Fruit fly (Drosophila melanogaster): ENCODE measurements around the gene MED26.

Gene MED26

dm6 chr4:834837-835534, 46.2 kb upstream of the MED26 start (continued):
- peak; percentile 16; the same call in 1 of the 2 replicates for TF ChIP-seq MBD-R2 (GFP tag; IDR thresholded peaks at IDR 0.05)
- TF ChIP-seq CG8290 (GFP tag; optimal IDR thresholded peaks at IDR 0.05), result peak; percentile 88
- peak in 1 of 2 experiments; percentile 80 for TF ChIP-seq CG8290 (tag; optimal IDR thresholded peaks at IDR 0.05)
- 0 out of 3 replicates have a peak, but pooled peaks have one; percentile 34 for TF ChIP-seq CG17361 (GFP tag; IDR thresholded peaks at IDR 0.05)
- TF ChIP-seq CG8924 (tag; optimal IDR thresholded peaks at IDR 0.05), result peak; percentile 39
- no peak for TF ChIP-seq CHES-1-like (GFP tag; optimal IDR thresholded peaks at IDR 0.05)
- no peak for TF ChIP-seq Ravus (GFP tag; IDR thresholded peaks at IDR 0.05)
- peak; percentile 76 for TF ChIP-seq pita (GFP tag; optimal IDR thresholded peaks at IDR 0.05)
- peak; percentile 61 for TF ChIP-seq CG12659 (GFP tag; optimal IDR thresholded peaks at IDR 0.05)
- TF ChIP-seq CG10274 (GFP tag; optimal IDR thresholded peaks at IDR 0.05), result no peak
- no peak for TF ChIP-seq CG3407 (GFP tag; optimal IDR thresholded peaks at IDR 0.05)
- no peak for TF ChIP-seq Dad (GFP tag; optimal IDR thresholded peaks at IDR 0.05)
- TF ChIP-seq gem (tag; optimal IDR thresholded peaks at IDR 0.05), result peak; percentile 50
- peak; percentile 34 for TF ChIP-seq nerfin-1 (tag; optimal IDR thresholded peaks at IDR 0.05)
- TF ChIP-seq CG33213 (GFP tag; optimal IDR thresholded peaks at IDR 0.05), result peak; percentile 98
- no peak for TF ChIP-seq CG33557 (GFP tag; optimal IDR thresholded peaks at IDR 0.05)
- TF ChIP-seq CG18262 (tag; optimal IDR thresholded peaks at IDR 0.05), result peak; percentile 11
- TF ChIP-seq CG14710 (tag; optimal IDR thresholded peaks at IDR 0.05), result peak; percentile 51
- TF ChIP-seq HmgD (GFP tag; optimal IDR thresholded peaks at IDR 0.05), result peak; percentile 17
- no peak for TF ChIP-seq caup (GFP tag; optimal IDR thresholded peaks at IDR 0.05; ENCODE audit: severe bottlenecking)
- TF ChIP-seq Dll (GFP tag; IDR thresholded peaks at IDR 0.05; ENCODE audit: partially characterized antibody), result peak; percentile 39; the same call in 1 of the 4 replicates
- peak; percentile 60 for TF ChIP-seq CG16813 (GFP tag; IDR thresholded peaks at IDR 0.05; ENCODE audit: partially characterized antibody)
- no peak for TF ChIP-seq z (GFP tag; IDR thresholded peaks at IDR 0.05)
- TF ChIP-seq Dref (GFP tag; IDR thresholded peaks at IDR 0.05), result peak; percentile 81
- TF ChIP-seq CG6813 (GFP tag; optimal IDR thresholded peaks at IDR 0.05), result no peak
- peak; percentile 60 for TF ChIP-seq CG2712 (tag; optimal IDR thresholded peaks at IDR 0.05)
- TF ChIP-seq Hmr (GFP tag; optimal IDR thresholded peaks at IDR 0.05), result peak; percentile 88
- TF ChIP-seq CG4707 (GFP tag; optimal IDR thresholded peaks at IDR 0.05), result peak; percentile 28
- TF ChIP-seq CG2120 (GFP tag; optimal IDR thresholded peaks at IDR 0.05), result no peak
- no peak for TF ChIP-seq CG8388 (GFP tag; optimal IDR thresholded peaks at IDR 0.05)
- peak; percentile 33; the same call in 1 of the 2 replicates for TF ChIP-seq hbn (GFP tag; IDR thresholded peaks at IDR 0.05; ENCODE audit: partially characterized antibody)
- TF ChIP-seq dimm (GFP tag; IDR thresholded peaks at IDR 0.05), result no peak
- TF ChIP-seq Lhr (GFP tag; optimal IDR thresholded peaks at IDR 0.05), result peak; percentile 99
- no peak for TF ChIP-seq CG6683 (GFP tag; optimal IDR thresholded peaks at IDR 0.05)
- peak; percentile 98 for TF ChIP-seq CG11560 (tag; IDR thresholded peaks at IDR 0.05)
- peak; percentile 45; the same call in 2 of the 3 replicates for TF ChIP-seq row (GFP tag; IDR thresholded peaks at IDR 0.05)
- TF ChIP-seq kay (GFP tag; optimal IDR thresholded peaks at IDR 0.05), result no peak
- no peak for TF ChIP-seq CG16815 (GFP tag; optimal IDR thresholded peaks at IDR 0.05)
- peak; percentile 7 for TF ChIP-seq PHDP (tag; optimal IDR thresholded peaks at IDR 0.05)
- TF ChIP-seq sens (GFP tag), result no peak
- TF ChIP-seq wek (GFP tag; optimal IDR thresholded peaks at IDR 0.05), result no peak
- TF ChIP-seq cato (GFP tag; optimal IDR thresholded peaks at IDR 0.05; ENCODE audit: borderline replicate concordance), result no peak
- no peak for TF ChIP-seq NK7.1 (GFP tag; optimal IDR thresholded peaks at IDR 0.05)
- no peak for TF ChIP-seq kah (GFP tag; optimal IDR thresholded peaks at IDR 0.05)
- no peak for TF ChIP-seq CG31365 (tag; optimal IDR thresholded peaks at IDR 0.05)
- no peak for TF ChIP-seq ems (GFP tag; optimal IDR thresholded peaks at IDR 0.05)
- peak; percentile 62 for TF ChIP-seq pzg (GFP tag; optimal IDR thresholded peaks at IDR 0.05)
- TF ChIP-seq CG9215 (GFP tag; IDR thresholded peaks at IDR 0.05), result no peak
- no peak for TF ChIP-seq ewg (GFP tag; optimal IDR thresholded peaks at IDR 0.05)

All from whole organism, embryonic.